Worm (Caenorhabditis elegans) whole organism, young adult: ENCODE data around the gene nlp-82.
A peak's percentile ranks its signal among the peaks of the same experiment; 100 is the strongest.

ENCODE experiments used
- F37B4.10 ChIP-seq: fragments of 200-800 bp; sonication (Bioruptor generic); IDR thresholded peaks from 2 replicates; pipeline ENCODE4 v1.3.6; 2022; ENCODE audit warnings: missing genetic modification characterization, missing compliant biosample characterization
- Y53F4B.3 ChIP-seq: fragments of 200-800 bp; sonication (Bioruptor generic); IDR thresholded peaks from 2 replicates; pipeline ENCODE4 v1.3.6; 2022; ENCODE audit warnings: missing genetic modification reagents, missing genetic modification characterization, missing compliant biosample characterization
- dpff-1 ChIP-seq: sonication (generic microtip); optimal IDR thresholded peaks from 2 replicates; lab custom pipeline; 2017; ENCODE audit warnings: mild to moderate bottlenecking, missing genetic modification characterization, missing compliant biosample characterization
- lin-54 ChIP-seq: fragments of 200-800 bp; sonication (Bioruptor generic); optimal IDR thresholded peaks from 2 replicates; lab custom pipeline; 2018; ENCODE audit warnings: mild to moderate bottlenecking, missing genetic modification characterization, missing compliant biosample characterization
- nhr-80 ChIP-seq: sonication (generic microtip); optimal IDR thresholded peaks from 2 replicates; lab custom pipeline; 2016; ENCODE audit warnings: missing genetic modification characterization, missing compliant biosample characterization
- snpc-4 ChIP-seq, 5 experiments: fragments of 150-350 bp in 1 of 5; sonication (generic microtip) in 4 of 5; optimal IDR thresholded peaks; 2 replicates each; lab custom pipeline; 2014 to 2018; ENCODE audit warnings: missing genetic modification characterization in 5 of 5, missing biosample characterization in 3 of 5, antibody characterized with exemption in 2 of 5, mild to moderate bottlenecking in 2 of 5, missing compliant biosample characterization in 2 of 5, missing genotype in 2 of 5, moderate library complexity in 2 of 5, missing genetic modification reagents in 1 of 5
- sptf-2 ChIP-seq: fragments of 200-800 bp; sonication (Bioruptor generic); optimal IDR thresholded peaks from 2 replicates; lab custom pipeline; 2018; ENCODE audit warnings: mild to moderate bottlenecking, missing genetic modification characterization, missing compliant biosample characterization
- tlf-1 ChIP-seq: fragments of 200-800 bp; sonication (Bioruptor generic); optimal IDR thresholded peaks from 2 replicates; lab custom pipeline; 2018; ENCODE audit warnings: mild to moderate bottlenecking, missing genetic modification characterization, missing compliant biosample characterization
- unc-130 ChIP-seq: sonication (generic microtip); optimal IDR thresholded peaks from 2 replicates; lab custom pipeline; 2016; ENCODE audit warnings: missing genetic modification reagents, missing genetic modification characterization, missing compliant biosample characterization
- unc-62 ChIP-seq: fragments of 150-350 bp; optimal IDR thresholded peaks from 2 replicates; lab custom pipeline; 2014; ENCODE audit warnings: missing biosample characterization, missing genetic modification reagents, missing genetic modification characterization

DNA sequence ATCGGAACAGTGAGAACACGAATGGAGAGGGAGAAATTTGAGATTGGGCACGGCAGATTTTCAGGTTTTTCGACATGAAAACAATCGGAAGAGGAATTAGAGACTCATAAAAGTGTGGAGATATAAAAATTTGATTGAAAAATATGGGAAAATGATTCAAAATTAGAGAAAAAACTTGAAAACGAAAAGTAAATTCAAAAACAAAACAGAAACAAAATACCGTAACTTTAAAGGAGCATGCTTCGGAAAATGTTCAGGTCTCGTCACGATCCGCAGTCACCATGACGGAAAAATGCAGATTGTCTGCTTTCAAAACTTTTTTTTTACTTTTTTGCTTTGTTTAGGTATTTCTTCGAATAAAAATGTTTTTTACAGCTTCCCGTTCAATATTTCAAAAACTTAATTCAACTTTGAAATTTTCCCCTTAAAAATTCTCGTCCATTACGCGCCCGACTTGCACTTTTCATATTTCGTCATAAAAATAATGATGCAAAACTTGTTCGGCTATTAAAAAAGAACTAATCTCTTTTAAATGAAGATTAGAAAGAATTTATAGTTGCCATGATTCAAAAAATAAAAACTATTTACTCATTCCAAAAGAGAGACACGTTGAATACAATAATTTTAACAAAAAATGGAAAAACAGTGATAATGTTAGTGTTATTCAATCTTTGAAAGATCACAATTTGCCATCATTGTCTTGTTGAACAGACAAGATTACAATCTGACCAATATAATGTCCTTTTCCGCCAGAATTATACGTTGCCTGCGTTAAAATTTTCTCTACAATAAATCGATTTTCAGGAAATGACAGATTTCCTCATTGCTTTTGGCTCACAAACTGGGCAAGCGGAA lies 31.3 kb upstream of the nlp-82 start, which contains the start of gene mtrr-1:
- TF ChIP-seq sptf-2 (GFP tag; lab: Kevin White, UChicago) (no peak), F37B4.10 (GFP tag; lab: Robert Waterston, UW) (no peak), nhr-80 (tag; lab: Kevin White, UChicago) (no peak), unc-130 (no peak), Y53F4B.3 (no peak), snpc-4 (GFP tag; optimal IDR thresholded peaks at IDR 0.05; lab: Kevin White, UChicago) (no peak), snpc-4 (tag; optimal IDR thresholded peaks at IDR 0.05; lab: Kevin White, UChicago) (no peak), unc-62 (GFP tag; lab: Kevin White, UChicago) (no peak), dpff-1 (tag; lab: Kevin White, UChicago) (no peak), tlf-1 (GFP tag; lab: Kevin White, UChicago) (peak; percentile 7), lin-54 (GFP tag; lab: Kevin White, UChicago) (peak; percentile 36)
